Fruit fly (Drosophila melanogaster): Measurements from ENCODE around the gene CG34377.

The CG34377 gene

DNA sequence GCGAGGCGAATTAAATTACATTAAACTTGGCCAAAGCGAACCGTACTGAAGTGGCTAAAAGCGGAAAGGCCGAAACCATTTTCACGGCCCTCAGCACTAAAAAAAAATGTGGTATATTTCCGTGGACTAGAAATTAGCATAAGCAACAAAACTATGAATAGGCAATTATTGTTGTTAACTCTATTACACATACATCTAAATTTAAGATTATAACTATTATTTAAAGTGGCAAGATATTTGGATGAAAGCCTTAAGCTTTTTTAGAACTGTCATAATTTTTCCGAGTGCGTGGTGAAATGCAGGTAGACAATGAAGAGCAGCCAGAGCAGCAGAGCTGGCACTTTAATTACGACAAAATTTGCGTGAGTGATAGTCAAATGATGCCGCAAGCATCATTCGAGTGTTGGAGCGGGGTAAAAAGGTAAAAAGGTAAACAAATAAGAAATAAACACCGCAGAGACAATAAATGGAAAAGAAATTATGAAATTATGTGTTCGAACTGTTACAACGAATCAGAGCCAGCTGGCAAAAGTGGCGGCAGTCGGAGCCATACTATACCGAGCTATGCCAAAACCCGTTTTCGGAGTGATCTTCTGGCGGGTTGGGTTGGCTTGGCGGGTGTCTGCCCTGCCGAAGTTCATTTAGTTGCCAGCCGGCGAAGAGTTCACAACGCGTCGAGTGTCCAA lies 4.9 kb upstream of the CG34377 start, which contains the start of gene CG7080 (continued):
- TF ChIP-seq unc-4 (GFP tag; IDR thresholded peaks at IDR 0.05; ENCODE audit: partially characterized antibody) (no peak), Hey (tag; optimal IDR thresholded peaks at IDR 0.05) (no peak), sc (optimal IDR thresholded peaks at IDR 0.05) (no peak), sc (GFP tag; optimal IDR thresholded peaks at IDR 0.05) (no peak), jumu (GFP tag; optimal IDR thresholded peaks at IDR 0.05) (no peak), NC2β (GFP tag; optimal IDR thresholded peaks at IDR 0.05) (no peak), Sox100B (GFP tag; optimal IDR thresholded peaks at IDR 0.05) (peak; percentile 34), trh (GFP tag; optimal IDR thresholded peaks at IDR 0.05) (no peak), maf-S (GFP tag; optimal IDR thresholded peaks at IDR 0.05) (no peak), da (GFP tag; optimal IDR thresholded peaks at IDR 0.05) (no peak), exex (tag; optimal IDR thresholded peaks at IDR 0.05) (no peak), Dfd (GFP tag; optimal IDR thresholded peaks at IDR 0.05) (no peak), row (GFP tag; IDR thresholded peaks at IDR 0.05) (peak; percentile 42; the same call in 1 of the 3 replicates), Dbx (GFP tag; IDR thresholded peaks at IDR 0.05) (no peak), Sry-β (GFP tag; optimal IDR thresholded peaks at IDR 0.05) (no peak), H15 (GFP tag; IDR thresholded peaks at IDR 0.05) (0 out of 3 replicates have a peak, but pooled peaks have one; percentile 14), CG11085 (GFP tag; IDR thresholded peaks at IDR 0.05) (no peak), usp (GFP tag; optimal IDR thresholded peaks at IDR 0.05) (no peak), disco-r (GFP tag; optimal IDR thresholded peaks at IDR 0.05) (no peak), CG2889 (GFP tag; IDR thresholded peaks at IDR 0.05) (no peak), CG9932 (GFP tag; IDR thresholded peaks at IDR 0.05) (no peak), mld (GFP tag; IDR thresholded peaks at IDR 0.05; ENCODE audit: partially characterized antibody) (no peak), CG6272 (GFP tag; IDR thresholded peaks at IDR 0.05) (0 out of 2 replicates have a peak, but pooled peaks have one; percentile 29), CG11723 (GFP tag; optimal IDR thresholded peaks at IDR 0.05) (no peak), ttk (GFP tag; IDR thresholded peaks at IDR 0.05) (peak; percentile 21; the same call in 1 of the 2 replicates), MTF-1 (GFP tag; optimal IDR thresholded peaks at IDR 0.05; ENCODE audit: borderline replicate concordance) (no peak), CG18476 (GFP tag; optimal IDR thresholded peaks at IDR 0.05) (no peak)

DNA sequence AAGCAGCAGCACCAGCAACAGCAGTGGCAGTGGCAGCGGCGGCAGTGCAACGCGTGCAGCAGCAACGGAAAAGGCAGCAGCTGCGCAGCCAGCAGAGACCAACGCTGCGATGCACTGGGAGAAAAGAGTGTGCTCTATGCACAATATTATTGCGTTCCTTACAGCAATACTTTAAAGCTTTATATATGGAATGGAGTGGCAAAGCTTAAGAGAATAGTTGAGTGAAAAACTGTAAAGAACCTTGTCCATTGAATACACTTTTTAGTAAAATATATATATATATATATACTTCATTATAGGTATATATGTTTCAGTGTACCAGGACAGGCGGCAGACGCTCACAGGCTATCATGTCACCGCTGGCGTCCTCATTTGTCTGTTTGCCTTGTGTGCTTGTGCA lies 842 bp upstream of the CG34377 start:
- peak; percentile 6 for TF ChIP-seq CG3407 (GFP tag; optimal IDR thresholded peaks at IDR 0.05)
- peak; percentile 13 for TF ChIP-seq CG12391 (tag; optimal IDR thresholded peaks at IDR 0.05)
- no peak for TF ChIP-seq CG4854 (GFP tag; optimal IDR thresholded peaks at IDR 0.05)
- TF ChIP-seq CG17328 (GFP tag; IDR thresholded peaks at IDR 0.05) = peak; percentile 40; the same call in 1 of the 2 replicates
- TF ChIP-seq zf30C (GFP tag; optimal IDR thresholded peaks at IDR 0.05) = peak; percentile 62
- TF ChIP-seq row (GFP tag; IDR thresholded peaks at IDR 0.05) = peak; percentile 43; the same call in 1 of the 3 replicates
- TF ChIP-seq CG17829 (tag; optimal IDR thresholded peaks at IDR 0.05) = peak; percentile 43
- TF ChIP-seq CG31441 (GFP tag; IDR thresholded peaks at IDR 0.05) = peak; percentile 34; the same call in 1 of the 2 replicates
- TF ChIP-seq wor (GFP tag; IDR thresholded peaks at IDR 0.05) = no peak
- TF ChIP-seq CG18262 (tag; optimal IDR thresholded peaks at IDR 0.05) = peak; percentile 52
- no peak for TF ChIP-seq CG6791 (GFP tag; IDR thresholded peaks at IDR 0.05; ENCODE audit: partially characterized antibody)
- peak; percentile 13 for TF ChIP-seq CG15696 (tag; optimal IDR thresholded peaks at IDR 0.05)
- 0 out of 2 replicates have a peak, but pooled peaks have one; percentile 27 for TF ChIP-seq CG10959 (GFP tag; IDR thresholded peaks at IDR 0.05)
- peak; percentile 58; the same call in 1 of the 2 replicates for TF ChIP-seq Xrp1 (GFP tag; IDR thresholded peaks at IDR 0.05)
- no peak for TF ChIP-seq B-H2 (GFP tag; optimal IDR thresholded peaks at IDR 0.05)
- 0 out of 3 replicates have a peak, but pooled peaks have one; percentile 33 for TF ChIP-seq croc (GFP tag; conservative IDR thresholded peaks at IDR 0.05)
- peak; percentile 63 for TF ChIP-seq bsh (GFP tag; optimal IDR thresholded peaks at IDR 0.05)
- peak; percentile 34 for TF ChIP-seq nmo (GFP tag; optimal IDR thresholded peaks at IDR 0.05)
- TF ChIP-seq Drgx (GFP tag; IDR thresholded peaks at IDR 0.05) = peak; percentile 57; the same call in 1 of the 2 replicates
- TF ChIP-seq Dip2 (GFP tag; IDR thresholded peaks at IDR 0.05) = no peak
- TF ChIP-seq jumu (GFP tag; optimal IDR thresholded peaks at IDR 0.05) = no peak
- TF ChIP-seq CG30431 (GFP tag; optimal IDR thresholded peaks at IDR 0.05) = no peak
- no peak for TF ChIP-seq amos (GFP tag; IDR thresholded peaks at IDR 0.05; ENCODE audit: partially characterized antibody)
- no peak for TF ChIP-seq D (optimal IDR thresholded peaks at IDR 0.05)
- TF ChIP-seq D (GFP tag; optimal IDR thresholded peaks at IDR 0.05) = peak; percentile 25
- TF ChIP-seq aop (GFP tag; IDR thresholded peaks at IDR 0.05) = no peak
